Worm (Caenorhabditis elegans): Measurements from ENCODE around the gene acr-25.

DNA sequence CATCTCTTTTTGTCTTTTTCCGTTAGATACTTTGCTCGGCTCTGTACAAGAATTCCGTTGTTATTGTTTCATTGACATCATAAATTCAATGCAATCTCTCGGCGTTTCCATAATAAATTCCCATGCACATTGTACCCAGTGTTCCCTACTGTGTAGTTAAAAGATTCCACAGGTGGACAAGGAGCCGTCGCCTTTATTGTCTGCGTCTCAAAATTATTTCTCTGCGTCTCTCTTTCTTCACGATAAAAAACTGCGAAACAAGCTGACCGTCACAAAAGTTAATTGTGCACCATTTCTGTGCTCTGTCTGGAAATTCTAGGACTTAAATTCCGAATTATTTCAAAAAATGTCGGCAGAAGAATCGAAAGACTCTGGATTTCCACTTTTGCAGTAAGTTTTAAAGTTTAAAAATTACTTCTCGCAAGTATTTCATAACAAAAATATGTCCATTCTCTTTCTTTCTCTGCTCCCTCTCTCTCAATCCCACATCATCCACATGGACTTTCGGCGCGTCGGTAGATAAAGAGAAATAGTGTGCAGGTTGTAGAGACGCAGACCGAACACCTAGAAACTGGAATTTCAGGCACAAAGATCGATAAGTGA is 22.0 kb upstream of the acr-25 start:
- TF ChIP-seq lin-13 (tag; optimal IDR thresholded peaks at IDR 0.05): no peak
- no peak for TF ChIP-seq ceh-43 (GFP tag; optimal IDR thresholded peaks at IDR 0.05)
- no peak for TF ChIP-seq drap-1 (GFP tag; optimal IDR thresholded peaks at IDR 0.05)
- TF ChIP-seq ces-1 (GFP tag; optimal IDR thresholded peaks at IDR 0.05): no peak
- no peak for TF ChIP-seq nhr-237 (tag; optimal IDR thresholded peaks at IDR 0.05)
- TF ChIP-seq mab-5 (tag; optimal IDR thresholded peaks at IDR 0.05): no peak
- TF ChIP-seq nhr-12 (tag; optimal IDR thresholded peaks at IDR 0.05): no peak
- no peak for TF ChIP-seq ham-2 (GFP tag; optimal IDR thresholded peaks at IDR 0.05)
- no peak for TF ChIP-seq M03D4.4 (tag; optimal IDR thresholded peaks at IDR 0.05)
- TF ChIP-seq snpc-4 (tag; optimal IDR thresholded peaks at IDR 0.05): no peak

Data from whole organism, mixed stage, embryonic.